Worm (Caenorhabditis elegans): ENCODE results near the gene lsm-7.

Gene lsm-7

ce11 chrIV:10909708-10910107, 23.6 kb upstream of the lsm-7 start, which contains the start of gene pyk-2:
pyk-2 (plus strand) TSS chrIV:10909913.
- TF ChIP-seq aly-1 (tag; optimal IDR thresholded peaks at IDR 0.05) (no peak), ets-7 (tag; optimal IDR thresholded peaks at IDR 0.05) (no peak), flt-1 (GFP tag; IDR thresholded peaks at IDR 0.05) (no peak), hmbx-1 (tag; optimal IDR thresholded peaks at IDR 0.05) (no peak), tbx-37 (GFP tag; conservative IDR thresholded peaks at IDR 0.05) (no peak), hmg-4 (GFP tag; optimal IDR thresholded peaks at IDR 0.05) (no peak), tbx-11 (GFP tag; IDR thresholded peaks at IDR 0.05) (no peak), ama-1 (optimal IDR thresholded peaks at IDR 0.05) (no peak), sea-1 (GFP tag; conservative IDR thresholded peaks at IDR 0.05) (no peak), ceh-36 (tag; optimal IDR thresholded peaks at IDR 0.05) (no peak), ceh-13 (GFP tag; optimal IDR thresholded peaks at IDR 0.05) (no peak), scrt-1 (GFP tag; IDR thresholded peaks at IDR 0.05) (no peak), pes-1 (GFP tag; IDR thresholded peaks at IDR 0.05) (no peak), F13C5.2 (tag; optimal IDR thresholded peaks at IDR 0.05) (no peak), hnd-1 (tag; optimal IDR thresholded peaks at IDR 0.05) (no peak), B0310.2 (tag; optimal IDR thresholded peaks at IDR 0.05) (no peak), tra-4 (tag; optimal IDR thresholded peaks at IDR 0.05) (no peak)

- no peak for TF ChIP-seq ama-1 (optimal IDR thresholded peaks at IDR 0.05)
- no peak for TF ChIP-seq tra-4 (tag; optimal IDR thresholded peaks at IDR 0.05)
- no peak for TF ChIP-seq tbx-37 (GFP tag; conservative IDR thresholded peaks at IDR 0.05)
- no peak for TF ChIP-seq F13C5.2 (tag; optimal IDR thresholded peaks at IDR 0.05)
- TF ChIP-seq aly-1 (tag; optimal IDR thresholded peaks at IDR 0.05): no peak
- no peak for TF ChIP-seq ceh-13 (GFP tag; optimal IDR thresholded peaks at IDR 0.05)
- no peak for TF ChIP-seq B0310.2 (tag; optimal IDR thresholded peaks at IDR 0.05)
- no peak for TF ChIP-seq hmg-4 (GFP tag; optimal IDR thresholded peaks at IDR 0.05)
- no peak for TF ChIP-seq ets-7 (tag; optimal IDR thresholded peaks at IDR 0.05)
- TF ChIP-seq hnd-1 (tag; optimal IDR thresholded peaks at IDR 0.05): no peak
- TF ChIP-seq sea-1 (GFP tag; conservative IDR thresholded peaks at IDR 0.05): no peak
- TF ChIP-seq pes-1 (GFP tag; IDR thresholded peaks at IDR 0.05): no peak
- no peak for TF ChIP-seq tbx-11 (GFP tag; IDR thresholded peaks at IDR 0.05)
- no peak for TF ChIP-seq hmbx-1 (tag; optimal IDR thresholded peaks at IDR 0.05)
- TF ChIP-seq scrt-1 (GFP tag; IDR thresholded peaks at IDR 0.05): no peak
- no peak for TF ChIP-seq flt-1 (GFP tag; IDR thresholded peaks at IDR 0.05)
- no peak for TF ChIP-seq ceh-36 (tag; optimal IDR thresholded peaks at IDR 0.05)
Observed at ce11 chrIV:10913081-10913480, 20.2 kb upstream of the lsm-7 start, which contains the start of gene ZK593.2. ZK593.2 (plus strand) TSS chrIV:10913381.

DNA sequence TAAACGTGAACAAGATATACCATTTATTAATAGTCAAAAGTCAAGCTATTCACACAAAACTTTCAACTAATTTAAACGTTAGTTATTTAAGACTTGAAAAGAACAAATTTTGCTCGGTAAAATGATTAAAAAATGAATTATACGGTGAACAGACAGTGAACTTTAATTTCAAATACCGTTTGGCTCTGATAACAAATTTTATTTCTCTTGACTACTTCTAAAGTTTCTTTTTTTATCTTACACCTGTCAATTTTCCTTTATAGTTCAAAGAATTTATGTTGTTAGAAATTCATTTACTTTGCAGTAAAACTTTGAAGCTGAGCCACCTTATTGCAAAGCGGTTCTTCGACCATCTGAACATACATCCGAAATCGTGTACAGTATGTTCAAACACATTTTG, 17.9 kb upstream of the lsm-7 start, which contains the start of gene ZK593.3:
Gene ZK593.3, plus strand, starts transcription at position 301 of the 400 bp plus-strand sequence.
- TF ChIP-seq hnd-1 (tag; optimal IDR thresholded peaks at IDR 0.05): no peak
- TF ChIP-seq ama-1 (optimal IDR thresholded peaks at IDR 0.05): no peak
- no peak for TF ChIP-seq hmg-4 (GFP tag; optimal IDR thresholded peaks at IDR 0.05)
- no peak for TF ChIP-seq tbx-37 (GFP tag; conservative IDR thresholded peaks at IDR 0.05)
- TF ChIP-seq tra-4 (tag; optimal IDR thresholded peaks at IDR 0.05): no peak
- no peak for TF ChIP-seq flt-1 (GFP tag; IDR thresholded peaks at IDR 0.05)
- no peak for TF ChIP-seq tbx-11 (GFP tag; IDR thresholded peaks at IDR 0.05)
- TF ChIP-seq hmbx-1 (tag; optimal IDR thresholded peaks at IDR 0.05): no peak
- TF ChIP-seq ceh-13 (GFP tag; optimal IDR thresholded peaks at IDR 0.05): no peak
- TF ChIP-seq F13C5.2 (tag; optimal IDR thresholded peaks at IDR 0.05): no peak
- no peak for TF ChIP-seq B0310.2 (tag; optimal IDR thresholded peaks at IDR 0.05)
- no peak for TF ChIP-seq aly-1 (tag; optimal IDR thresholded peaks at IDR 0.05)
- no peak for TF ChIP-seq scrt-1 (GFP tag; IDR thresholded peaks at IDR 0.05)
- no peak for TF ChIP-seq ceh-36 (tag; optimal IDR thresholded peaks at IDR 0.05)
- no peak for TF ChIP-seq pes-1 (GFP tag; IDR thresholded peaks at IDR 0.05)
- TF ChIP-seq ets-7 (tag; optimal IDR thresholded peaks at IDR 0.05): no peak

- TF ChIP-seq scrt-1 (GFP tag; IDR thresholded peaks at IDR 0.05) (no peak), sea-1 (GFP tag; conservative IDR thresholded peaks at IDR 0.05) (no peak), hmbx-1 (tag; optimal IDR thresholded peaks at IDR 0.05) (no peak), hmg-4 (GFP tag; optimal IDR thresholded peaks at IDR 0.05) (no peak), F13C5.2 (tag; optimal IDR thresholded peaks at IDR 0.05) (no peak), flt-1 (GFP tag; IDR thresholded peaks at IDR 0.05) (no peak), tra-4 (tag; optimal IDR thresholded peaks at IDR 0.05) (no peak), aly-1 (tag; optimal IDR thresholded peaks at IDR 0.05) (no peak), pes-1 (GFP tag; IDR thresholded peaks at IDR 0.05) (no peak), hnd-1 (tag; optimal IDR thresholded peaks at IDR 0.05) (no peak), B0310.2 (tag; optimal IDR thresholded peaks at IDR 0.05) (no peak)
Observed at ce11 chrIV:10916134-10916533, 17.2 kb upstream of the lsm-7 start.

- TF ChIP-seq flt-1 (GFP tag; IDR thresholded peaks at IDR 0.05) (no peak), scrt-1 (GFP tag; IDR thresholded peaks at IDR 0.05) (no peak), tbx-37 (GFP tag; conservative IDR thresholded peaks at IDR 0.05) (no peak), ceh-13 (GFP tag; optimal IDR thresholded peaks at IDR 0.05) (no peak), pes-1 (GFP tag; IDR thresholded peaks at IDR 0.05) (no peak), ets-7 (tag; optimal IDR thresholded peaks at IDR 0.05) (no peak), ama-1 (optimal IDR thresholded peaks at IDR 0.05) (no peak), hnd-1 (tag; optimal IDR thresholded peaks at IDR 0.05) (no peak), tra-4 (tag; optimal IDR thresholded peaks at IDR 0.05) (no peak), hmbx-1 (tag; optimal IDR thresholded peaks at IDR 0.05) (no peak), sea-1 (GFP tag; conservative IDR thresholded peaks at IDR 0.05) (no peak), B0310.2 (tag; optimal IDR thresholded peaks at IDR 0.05) (no peak), tbx-11 (GFP tag; IDR thresholded peaks at IDR 0.05) (no peak), F13C5.2 (tag; optimal IDR thresholded peaks at IDR 0.05) (peak; percentile 51), ceh-36 (tag; optimal IDR thresholded peaks at IDR 0.05) (no peak), aly-1 (tag; optimal IDR thresholded peaks at IDR 0.05) (no peak), hmg-4 (GFP tag; optimal IDR thresholded peaks at IDR 0.05) (peak; percentile 13)
Observed at ce11 chrIV:10918877-10919560, 14.3 kb upstream of the lsm-7 start.

- TF ChIP-seq scrt-1 (GFP tag; IDR thresholded peaks at IDR 0.05): no peak
- TF ChIP-seq ets-7 (tag; optimal IDR thresholded peaks at IDR 0.05): no peak
- no peak for TF ChIP-seq B0310.2 (tag; optimal IDR thresholded peaks at IDR 0.05)
- no peak for TF ChIP-seq tbx-37 (GFP tag; conservative IDR thresholded peaks at IDR 0.05)
- TF ChIP-seq pes-1 (GFP tag; IDR thresholded peaks at IDR 0.05): no peak
- no peak for TF ChIP-seq tra-4 (tag; optimal IDR thresholded peaks at IDR 0.05)
- TF ChIP-seq hmg-4 (GFP tag; optimal IDR thresholded peaks at IDR 0.05): no peak
- TF ChIP-seq aly-1 (tag; optimal IDR thresholded peaks at IDR 0.05): no peak
- TF ChIP-seq flt-1 (GFP tag; IDR thresholded peaks at IDR 0.05): no peak
- TF ChIP-seq hmbx-1 (tag; optimal IDR thresholded peaks at IDR 0.05): no peak
- no peak for TF ChIP-seq ceh-36 (tag; optimal IDR thresholded peaks at IDR 0.05)
- no peak for TF ChIP-seq hnd-1 (tag; optimal IDR thresholded peaks at IDR 0.05)
- TF ChIP-seq ama-1 (optimal IDR thresholded peaks at IDR 0.05): no peak
- no peak for TF ChIP-seq sea-1 (GFP tag; conservative IDR thresholded peaks at IDR 0.05)
- no peak for TF ChIP-seq ceh-13 (GFP tag; optimal IDR thresholded peaks at IDR 0.05)
- no peak for TF ChIP-seq tbx-11 (GFP tag; IDR thresholded peaks at IDR 0.05)
- TF ChIP-seq F13C5.2 (tag; optimal IDR thresholded peaks at IDR 0.05): no peak
Observed at ce11 chrIV:10919770-10920169, 13.5 kb upstream of the lsm-7 start, which contains the start of gene rbr-2. rbr-2 (plus strand) TSS chrIV:10920070.
